Worm (Caenorhabditis elegans) whole organism, L4 larva: ENCODE measurements around the gene C55A6.11.

Experiments used
- T26A8.4 ChIP-seq: fragments of 200-800 bp; sonication (Bioruptor generic); IDR thresholded peaks from 2 replicates; pipeline ENCODE4 v1.3.6; 2022; ENCODE audit warnings: missing genetic modification characterization, missing compliant biosample characterization
- ama-1 ChIP-seq: fragments of 150-350 bp; optimal IDR thresholded peaks from 2 replicates; lab custom pipeline; 2014; ENCODE audit warnings: inconsistent platforms, mixed read lengths
- ceh-20 ChIP-seq: fragments of 200-800 bp; sonication (Bioruptor generic); IDR thresholded peaks from 2 replicates; pipeline ENCODE4 v1.3.6; 2022; ENCODE audit warnings: missing genetic modification reagents, missing genetic modification characterization, missing compliant biosample characterization
- egl-27 ChIP-seq: sonication (generic microtip); optimal IDR thresholded peaks from 3 replicates; lab custom pipeline; 2017; ENCODE audit warnings: missing biosample characterization, missing genetic modification reagents, missing genetic modification characterization
- hlh-11 ChIP-seq: fragments of 200-800 bp; sonication (Bioruptor generic); optimal IDR thresholded peaks from 2 replicates; lab custom pipeline; 2018; ENCODE audit warnings: mild to moderate bottlenecking, missing genetic modification characterization, missing compliant biosample characterization
- lin-15B ChIP-seq: fragments of 150-350 bp; sonication (generic microtip); optimal IDR thresholded peaks from 3 replicates; lab custom pipeline; 2014; ENCODE audit warnings: missing biosample characterization, missing genetic modification characterization
- madf-9 ChIP-seq: fragments of 200-800 bp; sonication (Bioruptor generic); conservative IDR thresholded peaks from 2 replicates; pipeline ENCODE4 v1.3.6; 2022; ENCODE audit warnings: missing genetic modification reagents, missing genetic modification characterization, missing compliant biosample characterization
- nhr-11 ChIP-seq: fragments of 150-350 bp; optimal IDR thresholded peaks from 2 replicates; lab custom pipeline; 2014; ENCODE audit warnings: missing biosample characterization, missing genetic modification characterization
- nhr-28 ChIP-seq: fragments of 150-350 bp; optimal IDR thresholded peaks from 2 replicates; lab custom pipeline; 2014; ENCODE audit warnings: missing biosample characterization, missing genetic modification characterization
- skn-1 ChIP-seq: fragments of 150-350 bp; optimal IDR thresholded peaks from 2 replicates; lab custom pipeline; 2014; ENCODE audit warnings: missing biosample characterization, missing genetic modification characterization

DNA sequence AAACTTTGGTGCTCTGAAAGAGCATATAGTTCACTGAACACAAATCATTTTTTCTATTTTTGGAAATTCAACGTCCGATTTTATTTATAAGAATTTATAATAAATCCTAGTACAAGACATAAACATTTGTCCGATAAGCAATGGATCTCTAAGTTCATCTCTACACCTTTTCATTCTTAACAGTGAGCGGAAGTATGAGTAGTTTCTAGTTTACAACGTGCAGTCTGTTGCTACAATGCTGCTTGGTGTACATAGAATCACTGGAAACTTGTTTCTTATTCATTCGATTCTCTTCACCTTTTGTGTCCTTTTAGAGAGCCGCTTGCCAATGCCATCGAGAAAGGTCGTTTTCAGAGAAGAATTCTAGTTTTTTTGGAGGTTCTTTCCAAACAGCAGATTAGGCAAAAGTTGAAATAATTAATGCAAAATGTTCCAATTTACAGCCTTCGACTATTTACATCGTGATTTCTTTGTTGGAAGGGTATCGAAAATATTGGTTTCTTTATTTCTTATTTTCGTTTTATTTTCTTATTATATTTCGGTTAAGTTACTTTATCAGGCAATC is 6.7 kb downstream of the C55A6.11 start:
- TF ChIP-seq egl-27 (tag; lab: Kevin White, UChicago): no peak
- no peak for TF ChIP-seq nhr-11
- no peak for TF ChIP-seq skn-1 (tag; lab: Kevin White, UChicago)
- TF ChIP-seq lin-15B (tag; lab: Kevin White, UChicago): no peak
- no peak for TF ChIP-seq madf-9 (GFP tag; lab: Robert Waterston, UW)
- no peak for TF ChIP-seq nhr-28 (tag; lab: Kevin White, UChicago)
- TF ChIP-seq ama-1: no peak
- TF ChIP-seq ceh-20 (GFP tag; lab: Robert Waterston, UW): no peak
- TF ChIP-seq hlh-11: no peak
- no peak for TF ChIP-seq T26A8.4 (GFP tag; lab: Robert Waterston, UW)
